Worm (Caenorhabditis elegans) whole organism, midembryonic: ENCODE results near the gene flr-4.

Experiments
- T22C8.4 ChIP-seq: fragments of 200-800 bp; sonication (Bioruptor generic); IDR thresholded peaks from 2 replicates; pipeline ENCODE4 v1.3.6; 2022; ENCODE audit warnings: missing genetic modification characterization, missing compliant biosample characterization
- cog-1 ChIP-seq: sonication (generic microtip); optimal IDR thresholded peaks from 2 replicates; lab custom pipeline; 2016; ENCODE audit warnings: missing genetic modification characterization, missing compliant biosample characterization
- klf-2 ChIP-seq: fragments of 200-800 bp; sonication (Bioruptor generic); conservative IDR thresholded peaks from 2 replicates; pipeline ENCODE4 v1.3.6; 2022; ENCODE audit warnings: missing genetic modification reagents, missing genetic modification characterization, missing compliant biosample characterization
- med-1 ChIP-seq: sonication (generic microtip); optimal IDR thresholded peaks from 2 replicates; lab custom pipeline; 2017; ENCODE audit warnings: missing genetic modification characterization, mild to moderate bottlenecking, missing compliant biosample characterization, antibody characterized with exemption, missing genetic modification reagents; ENCODE audit not compliant: insufficient read depth
- tab-1 ChIP-seq: fragments of 200-800 bp; sonication (Bioruptor generic); IDR thresholded peaks from 2 replicates; pipeline ENCODE4 v1.3.6; 2022; ENCODE audit warnings: missing genetic modification characterization, missing compliant biosample characterization
- ztf-29 ChIP-seq: fragments of 200-800 bp; sonication (Bioruptor generic); IDR thresholded peaks from 2 replicates; pipeline ENCODE4 v1.3.6; 2022; ENCODE audit warnings: missing genetic modification reagents, missing genetic modification characterization, missing compliant biosample characterization

ce11 chrX:15116514-15116913 is 27.3 kb downstream of the flr-4 start, which contains the start of gene R07D5.2:
- TF ChIP-seq T22C8.4 (GFP tag; lab: Robert Waterston, UW) (no peak), cog-1 (tag; lab: Kevin White, UChicago) (no peak), med-1 (GFP tag; lab: Kevin White, UChicago) (no peak), tab-1 (no peak), ztf-29 (GFP tag; lab: Robert Waterston, UW) (no peak), klf-2 (GFP tag; lab: Robert Waterston, UW) (no peak)
